Worm (Caenorhabditis elegans) whole organism, L2 larva: ENCODE data around the gene ZK686.5.

ENCODE experiments used
- alr-1 ChIP-seq: fragments of 150-350 bp; optimal IDR thresholded peaks from 2 replicates; lab custom pipeline; 2014; ENCODE audit warnings: missing biosample characterization, missing genetic modification characterization
- fos-1 ChIP-seq: fragments of 150-350 bp; optimal IDR thresholded peaks from 2 replicates; lab custom pipeline; 2014; ENCODE audit warnings: missing biosample characterization, missing genetic modification characterization
- lin-39 ChIP-seq: fragments of 150-350 bp; optimal IDR thresholded peaks from 2 replicates; lab custom pipeline; 2014; ENCODE audit warnings: missing biosample characterization, missing genetic modification reagents, missing genetic modification characterization
- snpc-4 ChIP-seq: fragments of 150-350 bp; optimal IDR thresholded peaks from 2 replicates; lab custom pipeline; 2014; ENCODE audit warnings: missing biosample characterization, missing genetic modification characterization

DNA sequence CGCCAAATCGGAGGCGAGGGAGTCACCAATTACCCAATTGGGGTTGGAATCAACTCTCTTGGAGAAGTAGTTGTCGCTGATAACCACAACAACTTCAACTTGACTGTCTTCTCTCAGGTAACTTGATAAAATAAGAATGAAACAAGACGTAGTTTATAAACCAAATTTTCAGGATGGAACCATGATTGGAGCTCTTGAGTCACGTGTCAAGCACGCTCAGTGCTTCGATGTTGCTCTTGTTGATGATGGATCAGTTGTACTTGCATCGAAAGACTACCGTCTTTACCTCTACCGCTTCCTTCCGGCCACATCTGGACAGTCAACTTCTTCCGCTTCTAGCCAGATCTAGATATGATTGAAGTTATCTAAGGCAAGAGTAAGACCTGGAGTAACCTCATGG is 31.3 kb downstream of the ZK686.5 start:
- TF ChIP-seq snpc-4 (tag; lab: Kevin White, UChicago): no peak
- TF ChIP-seq lin-39: no peak
- TF ChIP-seq fos-1: no peak
- no peak for TF ChIP-seq alr-1 (tag; lab: Kevin White, UChicago)
